Fruit fly (Drosophila melanogaster) whole organism, adult: ENCODE data around the gene Glut3.

Experiments used
- CG11617 ChIP-seq: fragments of 200-800 bp; sonication (Bioruptor generic); optimal IDR thresholded peaks from 2 replicates; lab custom pipeline; 2017; ENCODE audit warnings: mild to moderate bottlenecking, missing biosample characterization, missing genetic modification reagents, missing genetic modification characterization
- CG12768 ChIP-seq: fragments of 200-800 bp; sonication (Bioruptor generic); optimal IDR thresholded peaks from 2 replicates; lab custom pipeline; 2017; ENCODE audit warnings: missing biosample characterization, missing genetic modification characterization, mild to moderate bottlenecking, moderate library complexity, missing genetic modification reagents
- CG14711 ChIP-seq: fragments of 200-800 bp; sonication (Bioruptor generic); optimal IDR thresholded peaks from 2 replicates; lab custom pipeline; 2018; ENCODE audit warnings: missing biosample characterization, mild to moderate bottlenecking, missing genetic modification characterization, moderate library complexity
- CG1620 ChIP-seq: fragments of 200-800 bp; sonication (Bioruptor generic); optimal IDR thresholded peaks from 2 replicates; lab custom pipeline; 2016; ENCODE audit warnings: missing biosample characterization, missing genetic modification characterization
- CG33017 ChIP-seq: fragments of 200-800 bp; sonication (Bioruptor generic); optimal IDR thresholded peaks from 2 replicates; lab custom pipeline; 2018; ENCODE audit warnings: missing biosample characterization, mild to moderate bottlenecking, missing genetic modification characterization, moderate library complexity
- CG5204 ChIP-seq: fragments of 200-800 bp; sonication (Bioruptor generic); optimal IDR thresholded peaks from 2 replicates; lab custom pipeline; 2016; ENCODE audit warnings: missing biosample characterization, missing genetic modification characterization
- CG7045 ChIP-seq: fragments of 200-800 bp; sonication (Bioruptor generic); optimal IDR thresholded peaks from 2 replicates; lab custom pipeline; 2017; ENCODE audit warnings: missing biosample characterization, mild to moderate bottlenecking, missing genetic modification characterization
- CG7101 ChIP-seq: fragments of 200-800 bp; sonication (Bioruptor generic); optimal IDR thresholded peaks from 2 replicates; lab custom pipeline; 2018; ENCODE audit warnings: missing biosample characterization, mild to moderate bottlenecking, missing genetic modification characterization, moderate library complexity
- Clk ChIP-seq: fragments of 200-800 bp; sonication (Bioruptor generic); optimal IDR thresholded peaks from 2 replicates; lab custom pipeline; 2017; ENCODE audit warnings: missing biosample characterization, missing genetic modification characterization
- Crg-1 ChIP-seq: fragments of 200-800 bp; sonication (Bioruptor generic); optimal IDR thresholded peaks from 2 replicates; lab custom pipeline; 2016; ENCODE audit warnings: missing biosample characterization, missing genetic modification characterization
- Hr96 ChIP-seq: fragments of 200-800 bp; sonication (Bioruptor generic); optimal IDR thresholded peaks from 2 replicates; lab custom pipeline; 2016; ENCODE audit warnings: missing biosample characterization, missing genetic modification characterization
- Mnt ChIP-seq: fragments of 200-800 bp; sonication (Bioruptor generic); optimal IDR thresholded peaks from 2 replicates; lab custom pipeline; 2016; ENCODE audit warnings: missing biosample characterization, mild to moderate bottlenecking, missing genetic modification characterization
- bab1 ChIP-seq: fragments of 200-800 bp; sonication (Bioruptor generic); optimal IDR thresholded peaks from 3 replicates; lab custom pipeline; 2019; ENCODE audit warnings: missing biosample characterization, mild to moderate bottlenecking, missing genetic modification characterization, moderate library complexity
- cic ChIP-seq: fragments of 200-800 bp; sonication (Bioruptor generic); optimal IDR thresholded peaks from 2 replicates; lab custom pipeline; 2017; ENCODE audit warnings: missing biosample characterization, mild to moderate bottlenecking, missing genetic modification characterization, moderate library complexity
- cnc ChIP-seq, 2 experiments: fragments of >200 bp; optimal IDR thresholded peaks; 2 replicates each; lab custom pipeline; 2017
- kay ChIP-seq: fragments of 200-800 bp; sonication (Bioruptor generic); peaks from one replicate; lab custom pipeline; 2016; ENCODE audit warnings: missing biosample characterization, missing genetic modification characterization, borderline replicate concordance
- ovo ChIP-seq: fragments of 200-800 bp; sonication (Bioruptor generic); optimal IDR thresholded peaks from 2 replicates; lab custom pipeline; 2016; ENCODE audit warnings: missing biosample characterization, missing genetic modification characterization
- pad ChIP-seq: fragments of 200-800 bp; sonication (Bioruptor generic); optimal IDR thresholded peaks from 3 replicates; lab custom pipeline; 2017; ENCODE audit warnings: missing biosample characterization, missing genetic modification characterization, mild to moderate bottlenecking, moderate library complexity, missing genetic modification reagents
- tj ChIP-seq: fragments of 200-800 bp; sonication (Bioruptor generic); optimal IDR thresholded peaks from 3 replicates; lab custom pipeline; 2017; ENCODE audit warnings: missing biosample characterization, mild to moderate bottlenecking, missing genetic modification characterization, moderate library complexity
- toe ChIP-seq: fragments of 200-800 bp; sonication (Bioruptor generic); optimal IDR thresholded peaks from 2 replicates; lab custom pipeline; 2016; ENCODE audit warnings: missing biosample characterization, missing genetic modification characterization

Glut3 gene

dm6 chr3R:16817465-16817864 lies 29.4 kb downstream of the Glut3 start:
- TF ChIP-seq kay (GFP tag; lab: Kevin White, UChicago) = no peak
- no peak for TF ChIP-seq cic
- no peak for TF ChIP-seq CG7045 (GFP tag; lab: Kevin White, UChicago)
- TF ChIP-seq CG12768 = no peak
- TF ChIP-seq CG33017 (tag; lab: Kevin White, UChicago) = no peak
- no peak for TF ChIP-seq toe
- no peak for TF ChIP-seq cnc (optimal IDR thresholded peaks at IDR 0.05; lab: Kevin White, UChicago)
- no peak for TF ChIP-seq Crg-1 (GFP tag; lab: Kevin White, UChicago)
- TF ChIP-seq CG1620 (GFP tag; lab: Kevin White, UChicago) = no peak
- TF ChIP-seq Mnt (GFP tag; lab: Kevin White, UChicago) = no peak
- no peak for TF ChIP-seq CG11617 (GFP tag; lab: Kevin White, UChicago)
- no peak for TF ChIP-seq CG7101 (tag; lab: Kevin White, UChicago)
- TF ChIP-seq Clk = no peak
- TF ChIP-seq tj (GFP tag; lab: Kevin White, UChicago) = no peak
- TF ChIP-seq bab1 = no peak
- TF ChIP-seq pad = no peak
- no peak for TF ChIP-seq ovo (GFP tag; lab: Kevin White, UChicago)

- no peak for TF ChIP-seq CG5204
- TF ChIP-seq CG11617 (GFP tag; lab: Kevin White, UChicago) = no peak
- TF ChIP-seq CG1620 (GFP tag; lab: Kevin White, UChicago) = no peak
- TF ChIP-seq Clk = no peak
Measured at dm6 chr3R:16819451-16820129, 31.5 kb downstream of the Glut3 start.

- TF ChIP-seq CG5204 (no peak), cnc (optimal IDR thresholded peaks at IDR 0.05; lab: Kevin White, UChicago) (no peak), CG7045 (GFP tag; lab: Kevin White, UChicago) (no peak), CG11617 (GFP tag; lab: Kevin White, UChicago) (no peak), CG14711 (no peak), Clk (no peak), bab1 (no peak), CG12768 (no peak), kay (GFP tag; lab: Kevin White, UChicago) (no peak), Crg-1 (GFP tag; lab: Kevin White, UChicago) (no peak)
Measured at dm6 chr3R:16821473-16821872, 33.4 kb downstream of the Glut3 start.

dm6 chr3R:16822015-16822414 lies 33.9 kb downstream of the Glut3 start:
- TF ChIP-seq CG7101 (tag; lab: Kevin White, UChicago) = no peak
- no peak for TF ChIP-seq Crg-1 (GFP tag; lab: Kevin White, UChicago)

- TF ChIP-seq bab1 = no peak
- TF ChIP-seq cic = no peak
- TF ChIP-seq CG33017 (tag; lab: Kevin White, UChicago) = no peak
- TF ChIP-seq CG7045 (GFP tag; lab: Kevin White, UChicago) = no peak
- TF ChIP-seq Crg-1 (GFP tag; lab: Kevin White, UChicago) = no peak
- no peak for TF ChIP-seq ovo (GFP tag; lab: Kevin White, UChicago)
- TF ChIP-seq pad = no peak
- TF ChIP-seq Mnt (GFP tag; lab: Kevin White, UChicago) = no peak
- TF ChIP-seq Hr96 (GFP tag; lab: Kevin White, UChicago) = no peak
- TF ChIP-seq cnc (optimal IDR thresholded peaks at IDR 0.05; lab: Kevin White, UChicago) = no peak
- TF ChIP-seq CG12768 = no peak
- TF ChIP-seq kay (GFP tag; lab: Kevin White, UChicago) = no peak
- no peak for TF ChIP-seq tj (GFP tag; lab: Kevin White, UChicago)
- no peak for TF ChIP-seq CG11617 (GFP tag; lab: Kevin White, UChicago)
- TF ChIP-seq toe = no peak
- no peak for TF ChIP-seq CG5204
- no peak for TF ChIP-seq CG1620 (GFP tag; lab: Kevin White, UChicago)
- TF ChIP-seq CG7101 (tag; lab: Kevin White, UChicago) = no peak
Measured at dm6 chr3R:16826246-16826816, 38.2 kb downstream of the Glut3 start.

- TF ChIP-seq CG11617 (GFP tag; lab: Kevin White, UChicago) = no peak
- no peak for TF ChIP-seq CG7101 (tag; lab: Kevin White, UChicago)
- TF ChIP-seq CG12768 = no peak
- TF ChIP-seq pad = no peak
- TF ChIP-seq toe = no peak
- no peak for TF ChIP-seq cic
- TF ChIP-seq ovo (GFP tag; lab: Kevin White, UChicago) = no peak
- no peak for TF ChIP-seq kay (GFP tag; lab: Kevin White, UChicago)
- no peak for TF ChIP-seq CG1620 (GFP tag; lab: Kevin White, UChicago)
- TF ChIP-seq CG14711 = no peak
- TF ChIP-seq Crg-1 (GFP tag; lab: Kevin White, UChicago) = no peak
- no peak for TF ChIP-seq Clk
- TF ChIP-seq CG7045 (GFP tag; lab: Kevin White, UChicago) = no peak
- TF ChIP-seq CG5204 = no peak
- no peak for TF ChIP-seq cnc (optimal IDR thresholded peaks at IDR 0.05; lab: Kevin White, UChicago)
- no peak for TF ChIP-seq CG33017 (tag; lab: Kevin White, UChicago)
- no peak for TF ChIP-seq Hr96 (GFP tag; lab: Kevin White, UChicago)
- TF ChIP-seq tj (GFP tag; lab: Kevin White, UChicago) = no peak
- no peak for TF ChIP-seq Mnt (GFP tag; lab: Kevin White, UChicago)
Measured at dm6 chr3R:16827124-16827523, 39.0 kb downstream of the Glut3 start.
